Worm (Caenorhabditis elegans) whole organism, mixed stage, embryonic: Measurements from ENCODE around the gene fbxa-163.

Source experiments
- M03D4.4 ChIP-seq: sonication (generic microtip); optimal IDR thresholded peaks from 2 replicates; lab custom pipeline; 2017; ENCODE audit warnings: mild to moderate bottlenecking, missing genetic modification characterization, missing compliant biosample characterization
- bed-3 ChIP-seq: fragments of 200-800 bp; sonication (Bioruptor generic); optimal IDR thresholded peaks from 3 replicates; lab custom pipeline; 2018; ENCODE audit warnings: mild to moderate bottlenecking, missing genetic modification characterization, moderate library complexity, missing compliant biosample characterization
- blmp-1 ChIP-seq: fragments of 150-350 bp; optimal IDR thresholded peaks from 2 replicates; lab custom pipeline; 2014; ENCODE audit warnings: missing biosample characterization, missing genetic modification characterization
- ceh-39 ChIP-seq: fragments of 150-350 bp; optimal IDR thresholded peaks from 2 replicates; lab custom pipeline; 2014; ENCODE audit warnings: missing biosample characterization, missing genetic modification characterization
- ceh-43 ChIP-seq: fragments of 200-800 bp; sonication (Bioruptor generic); optimal IDR thresholded peaks from 2 replicates; lab custom pipeline; 2018; ENCODE audit warnings: mild to moderate bottlenecking, missing genetic modification characterization, moderate library complexity, missing compliant biosample characterization
- ceh-83 ChIP-seq: fragments of 200-800 bp; sonication (Bioruptor generic); optimal IDR thresholded peaks from 2 replicates; lab custom pipeline; 2018; ENCODE audit warnings: mild to moderate bottlenecking, missing genetic modification characterization, missing compliant biosample characterization
- ces-1 ChIP-seq: fragments of 150-350 bp; optimal IDR thresholded peaks from 2 replicates; lab custom pipeline; 2014; ENCODE audit warnings: missing biosample characterization, missing genetic modification reagents, missing genetic modification characterization
- cnd-1 ChIP-seq: fragments of 200-800 bp; sonication (Bioruptor generic); optimal IDR thresholded peaks from 2 replicates; lab custom pipeline; 2018; ENCODE audit warnings: mild to moderate bottlenecking, missing genetic modification characterization, missing compliant biosample characterization
- drap-1 ChIP-seq: fragments of 200-800 bp; sonication (Bioruptor generic); optimal IDR thresholded peaks from 3 replicates; lab custom pipeline; 2018; ENCODE audit warnings: mild to moderate bottlenecking, missing genetic modification characterization, missing compliant biosample characterization
- elt-1 ChIP-seq: sonication (generic microtip); optimal IDR thresholded peaks from 2 replicates; lab custom pipeline; 2017; ENCODE audit warnings: missing genetic modification characterization, mild to moderate bottlenecking, missing compliant biosample characterization, antibody characterized with exemption, moderate library complexity, borderline replicate concordance; ENCODE audit not compliant: insufficient read depth
- flh-1 ChIP-seq: fragments of 200-800 bp; sonication (Bioruptor generic); optimal IDR thresholded peaks from 2 replicates; lab custom pipeline; 2018; ENCODE audit warnings: mild to moderate bottlenecking, missing genetic modification characterization, moderate library complexity, missing compliant biosample characterization
- ham-2 ChIP-seq: fragments of 200-800 bp; sonication (Bioruptor generic); optimal IDR thresholded peaks from 2 replicates; lab custom pipeline; 2018; ENCODE audit warnings: mild to moderate bottlenecking, missing genetic modification characterization, missing compliant biosample characterization
- lin-13 ChIP-seq: fragments of 150-350 bp; optimal IDR thresholded peaks from 2 replicates; lab custom pipeline; 2014; ENCODE audit warnings: missing biosample characterization, missing genetic modification characterization
- mab-5 ChIP-seq: fragments of 150-350 bp; optimal IDR thresholded peaks from 2 replicates; lab custom pipeline; 2014; ENCODE audit warnings: missing biosample characterization, missing genetic modification characterization
- mep-1 ChIP-seq: fragments of 150-350 bp; optimal IDR thresholded peaks from 2 replicates; lab custom pipeline; 2017; ENCODE audit warnings: missing biosample characterization, missing genetic modification reagents, missing genetic modification characterization, inconsistent platforms
- mls-2 ChIP-seq: sonication (generic microtip); optimal IDR thresholded peaks from 2 replicates; lab custom pipeline; 2016; ENCODE audit warnings: mild to moderate bottlenecking, missing genetic modification characterization, moderate library complexity, missing compliant biosample characterization
- nhr-12 ChIP-seq: fragments of 150-350 bp; optimal IDR thresholded peaks from 2 replicates; lab custom pipeline; 2014; ENCODE audit warnings: missing biosample characterization, missing genetic modification characterization
- nhr-2 ChIP-seq: fragments of 150-350 bp; optimal IDR thresholded peaks from 2 replicates; lab custom pipeline; 2014; ENCODE audit warnings: missing biosample characterization, missing genetic modification characterization
- nhr-237 ChIP-seq: fragments of 150-350 bp; optimal IDR thresholded peaks from 2 replicates; lab custom pipeline; 2014; ENCODE audit warnings: missing biosample characterization, missing genetic modification characterization
- nhr-28 ChIP-seq: fragments of 150-350 bp; optimal IDR thresholded peaks from 2 replicates; lab custom pipeline; 2014; ENCODE audit warnings: missing biosample characterization, missing genetic modification characterization
- nhr-76 ChIP-seq: sonication (generic microtip); optimal IDR thresholded peaks from 2 replicates; lab custom pipeline; 2017; ENCODE audit warnings: missing biosample characterization, missing genetic modification characterization
- pha-4 ChIP-seq: fragments of 150-350 bp; optimal IDR thresholded peaks from 2 replicates; lab custom pipeline; 2018; ENCODE audit warnings: missing biosample characterization, missing genetic modification reagents, missing genetic modification characterization
- sem-2 ChIP-seq: fragments of 200-800 bp; sonication (Bioruptor generic); optimal IDR thresholded peaks from 2 replicates; lab custom pipeline; 2018; ENCODE audit warnings: mild to moderate bottlenecking, missing genetic modification characterization, missing compliant biosample characterization
- snpc-4 ChIP-seq: fragments of 150-350 bp; optimal IDR thresholded peaks from 2 replicates; lab custom pipeline; 2014; ENCODE audit warnings: missing biosample characterization, missing genetic modification characterization
- sptf-1 ChIP-seq: sonication (generic microtip); optimal IDR thresholded peaks from 2 replicates; lab custom pipeline; 2017; ENCODE audit warnings: mild to moderate bottlenecking, missing genetic modification characterization, moderate library complexity, missing compliant biosample characterization
- unc-120 ChIP-seq: sonication (generic microtip); optimal IDR thresholded peaks from 2 replicates; lab custom pipeline; 2017; ENCODE audit warnings: missing genetic modification characterization, missing compliant biosample characterization; ENCODE audit not compliant: poor library complexity, severe bottlenecking
- unc-62 ChIP-seq: fragments of 150-350 bp; optimal IDR thresholded peaks from 2 replicates; lab custom pipeline; 2014; ENCODE audit warnings: missing biosample characterization, missing genetic modification reagents, missing genetic modification characterization
- zip-8 ChIP-seq: fragments of 150-350 bp; optimal IDR thresholded peaks from 2 replicates; lab custom pipeline; 2014; ENCODE audit warnings: missing biosample characterization, missing genetic modification characterization
- ztf-11 ChIP-seq: fragments of 150-350 bp; optimal IDR thresholded peaks from 2 replicates; lab custom pipeline; 2014; ENCODE audit warnings: missing biosample characterization, missing genetic modification characterization

Gene fbxa-163

DNA sequence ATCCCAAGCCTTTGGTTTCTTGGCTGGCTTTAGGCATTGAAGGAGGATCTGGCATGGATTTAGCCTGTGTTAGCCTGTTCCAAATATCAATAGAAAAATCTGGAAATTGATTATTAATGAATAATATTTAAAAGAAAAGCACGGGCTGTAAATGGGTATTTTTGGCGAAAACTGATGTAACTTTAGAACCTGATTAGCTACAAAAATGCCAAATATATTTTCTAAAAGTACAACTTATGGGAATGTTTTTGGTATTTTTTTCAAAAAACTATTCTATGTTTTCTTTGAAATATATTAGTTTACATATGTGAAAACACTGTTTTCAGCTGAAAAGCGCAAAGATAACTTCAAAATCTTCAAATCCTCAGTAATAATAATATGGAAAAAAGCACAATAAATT, 9.9 kb downstream of the fbxa-163 start, which contains the start of gene bath-26:
TSS of gene bath-26 (minus strand) at position 101 of the 400 bp plus-strand sequence.
- no peak for TF ChIP-seq ceh-39 (tag; lab: Kevin White, UChicago)
- TF ChIP-seq sptf-1: no peak

DNA sequence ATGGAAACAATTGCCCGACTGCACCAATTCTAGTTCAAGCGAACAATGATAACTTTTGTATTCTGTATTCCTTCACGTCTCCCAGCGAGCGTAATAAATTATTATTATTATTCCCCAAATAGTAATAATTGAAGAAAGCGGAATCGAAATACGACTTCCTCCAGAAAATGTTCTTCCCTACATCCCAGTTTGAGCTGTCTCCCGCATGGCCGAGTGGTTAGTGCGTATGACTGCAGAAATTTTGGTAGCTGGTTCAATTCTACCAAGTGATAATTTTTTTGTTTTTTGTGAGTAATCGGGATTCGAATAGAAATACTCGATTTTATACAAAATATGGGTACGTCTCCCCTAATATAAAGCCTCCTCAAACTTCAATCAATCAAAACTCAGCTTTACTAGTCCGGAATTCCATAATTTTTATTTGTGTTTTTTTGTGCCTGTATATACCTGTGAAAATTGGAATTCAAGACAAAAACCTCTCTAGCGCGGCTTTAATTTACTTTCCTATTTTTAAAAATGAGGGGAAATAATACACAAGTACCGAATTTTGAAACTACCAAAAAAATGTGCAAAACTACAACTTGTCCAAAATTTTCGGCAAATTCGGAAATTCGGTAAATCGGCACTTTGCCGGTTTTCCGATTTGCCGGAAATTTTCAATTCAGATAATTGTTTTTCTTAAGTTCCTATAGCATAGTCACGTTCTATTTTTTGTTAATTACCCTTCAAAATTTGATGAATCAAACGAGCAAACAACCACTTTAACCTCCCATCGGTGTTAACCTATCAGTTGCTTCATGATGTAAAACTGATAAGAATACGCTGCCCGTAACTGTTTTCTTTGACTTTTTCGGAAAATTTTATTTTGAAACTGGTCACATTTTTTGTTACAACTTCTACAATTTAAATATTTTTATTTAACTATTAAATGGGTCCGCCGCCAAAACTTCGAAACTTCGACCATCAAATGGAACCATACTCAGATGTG, 13.1 kb downstream of the fbxa-163 start, which contains the start of gene bath-46:
TSS of gene bath-46 (plus strand) at position 806 of the 988 bp plus-strand sequence.
- TF ChIP-seq elt-1: no peak
- no peak for TF ChIP-seq mls-2 (tag; lab: Kevin White, UChicago)
- TF ChIP-seq pha-4 (tag; lab: Kevin White, UChicago): no peak
- TF ChIP-seq unc-120 (tag; lab: Kevin White, UChicago): no peak
- no peak for TF ChIP-seq zip-8 (tag; lab: Kevin White, UChicago)
- no peak for TF ChIP-seq ceh-43 (GFP tag; lab: Kevin White, UChicago)
- no peak for TF ChIP-seq nhr-2 (tag; lab: Kevin White, UChicago)
- no peak for TF ChIP-seq sem-2
- no peak for TF ChIP-seq ces-1
- no peak for TF ChIP-seq nhr-28 (tag; lab: Kevin White, UChicago)
- no peak for TF ChIP-seq ceh-39 (tag; lab: Kevin White, UChicago)
- TF ChIP-seq nhr-12 (tag; lab: Kevin White, UChicago): no peak
- TF ChIP-seq drap-1 (GFP tag; lab: Kevin White, UChicago): no peak
- TF ChIP-seq nhr-237 (tag; lab: Kevin White, UChicago): no peak

DNA sequence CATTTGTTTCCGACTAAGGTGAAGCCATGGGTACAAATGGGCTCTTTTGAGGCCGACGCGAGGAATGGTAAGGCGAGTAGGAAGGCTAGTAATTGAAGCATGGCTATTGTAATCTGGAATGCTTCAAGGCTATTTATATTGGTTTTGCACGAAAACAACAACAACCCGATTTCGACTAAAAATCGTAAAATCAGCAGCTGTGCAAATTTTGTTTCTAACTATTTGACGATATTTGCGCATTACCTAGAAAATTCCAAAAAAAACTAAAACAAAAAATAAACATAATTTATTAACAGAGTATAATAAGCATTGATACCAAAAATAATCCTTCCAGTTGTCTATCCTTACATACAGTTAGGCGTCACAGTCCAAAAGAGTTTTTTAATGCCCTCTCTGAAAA, 15.4 kb downstream of the fbxa-163 start, which contains the start of gene clec-20:
TSS of gene clec-20 (minus strand) at position 101 of the 400 bp plus-strand sequence.
- TF ChIP-seq elt-1: no peak
- TF ChIP-seq nhr-76 (tag; lab: Kevin White, UChicago): no peak
- no peak for TF ChIP-seq sptf-1
- TF ChIP-seq unc-62 (GFP tag; lab: Kevin White, UChicago): no peak
- TF ChIP-seq nhr-28 (tag; lab: Kevin White, UChicago): no peak
- TF ChIP-seq drap-1 (GFP tag; lab: Kevin White, UChicago): no peak
- TF ChIP-seq ztf-11: no peak
- TF ChIP-seq blmp-1 (tag; lab: Kevin White, UChicago): no peak
- no peak for TF ChIP-seq M03D4.4 (tag; lab: Kevin White, UChicago)
- no peak for TF ChIP-seq nhr-237 (tag; lab: Kevin White, UChicago)

DNA sequence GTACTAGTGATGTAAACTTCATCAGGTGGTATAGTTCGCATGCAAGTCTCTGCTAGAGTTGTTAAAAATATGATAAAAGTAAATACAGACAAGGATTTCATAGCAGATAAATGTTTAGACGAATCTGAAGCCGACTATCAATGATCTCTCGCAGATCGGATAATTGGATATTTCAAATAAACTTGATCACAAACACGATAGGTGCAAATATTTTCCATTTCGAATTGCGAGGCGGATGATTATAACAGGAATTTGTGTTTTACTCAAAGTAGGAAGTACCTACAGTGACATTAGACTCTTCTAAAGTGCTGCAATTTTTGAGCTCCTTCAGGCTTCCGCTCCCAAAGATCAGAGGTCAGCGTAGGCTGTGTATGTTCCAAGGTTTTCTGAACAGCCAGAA, 20.7 kb downstream of the fbxa-163 start, which contains the start of gene T07H3.7:
TSS of gene T07H3.7 (minus strand) at position 101 of the 400 bp plus-strand sequence.
- TF ChIP-seq mab-5 (tag; lab: Kevin White, UChicago) (no peak), zip-8 (tag; lab: Kevin White, UChicago) (no peak), cnd-1 (no peak), nhr-76 (tag; lab: Kevin White, UChicago) (no peak), snpc-4 (tag; lab: Kevin White, UChicago) (no peak), ceh-83 (GFP tag; lab: Kevin White, UChicago) (no peak), nhr-237 (tag; lab: Kevin White, UChicago) (no peak), mep-1 (tag; lab: Kevin White, UChicago) (no peak), unc-120 (tag; lab: Kevin White, UChicago) (no peak), nhr-28 (tag; lab: Kevin White, UChicago) (no peak), ceh-39 (tag; lab: Kevin White, UChicago) (no peak), lin-13 (tag; lab: Kevin White, UChicago) (no peak), ham-2 (no peak), sem-2 (no peak), unc-62 (GFP tag; lab: Kevin White, UChicago) (no peak), ces-1 (no peak)

DNA sequence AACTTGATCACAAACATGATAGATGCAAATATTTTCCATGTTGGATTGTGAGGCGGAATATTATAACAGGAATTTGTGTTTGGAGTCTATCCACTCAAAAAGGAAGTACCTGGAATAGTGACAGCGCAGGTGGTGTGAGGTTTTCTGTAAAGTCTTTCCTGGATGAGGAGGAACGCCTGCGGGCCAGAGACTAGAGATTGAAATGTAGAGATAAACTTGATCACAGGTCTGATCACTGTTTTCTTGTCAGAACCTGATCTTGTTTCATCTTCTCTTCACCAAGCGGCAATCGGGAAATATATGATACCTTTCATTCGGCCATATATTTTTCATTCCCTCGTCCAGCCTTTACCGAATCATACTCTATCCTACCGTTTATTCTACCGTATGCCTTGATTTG, 24.2 kb downstream of the fbxa-163 start, which contains the start of gene T07H3.8:
TSS of gene T07H3.8 (plus strand) at position 301 of the 400 bp plus-strand sequence.
- no peak for TF ChIP-seq flh-1 (GFP tag; lab: Kevin White, UChicago)
- no peak for TF ChIP-seq unc-120 (tag; lab: Kevin White, UChicago)
- no peak for TF ChIP-seq blmp-1 (tag; lab: Kevin White, UChicago)
- no peak for TF ChIP-seq sptf-1
- no peak for TF ChIP-seq ceh-39 (tag; lab: Kevin White, UChicago)
- TF ChIP-seq bed-3 (GFP tag; lab: Kevin White, UChicago): no peak
- TF ChIP-seq, all 35 proteins: peak for 0
